Worm (Caenorhabditis elegans) whole organism, L4 larva: ENCODE results near the gene msp-81.

Experiments
- lin-29 ChIP-seq: fragments of 200-800 bp; sonication (Bioruptor generic); IDR thresholded peaks from 2 replicates; pipeline ENCODE4 v1.3.6; 2022; ENCODE audit warnings: missing genetic modification reagents, missing genetic modification characterization, missing compliant biosample characterization
- mep-1 ChIP-seq: fragments of 150-350 bp; sonication (generic microtip); optimal IDR thresholded peaks from 3 replicates; lab custom pipeline; 2014; ENCODE audit warnings: missing biosample characterization, missing genetic modification characterization
- nhr-10 ChIP-seq: fragments of 150-350 bp; optimal IDR thresholded peaks from 2 replicates; lab custom pipeline; 2014; ENCODE audit warnings: missing biosample characterization, missing genetic modification characterization
- unc-62 ChIP-seq, 3 experiments: fragments of 150-350 bp in 1 of 3; sonication (generic microtip); optimal IDR thresholded peaks in 2 of 3; peaks in 1 of 3; 1 replicate in 1 of 3; 2 replicates in 2 of 3; lab custom pipeline; 2014 to 2017; ENCODE audit warnings: missing biosample characterization in 3 of 3, missing genetic modification characterization in 3 of 3, missing genetic modification reagents in 3 of 3, missing genotype in 1 of 3

ce11 chrIV:9815432-9815831 lies 20.8 kb downstream of the msp-81 start, which contains the start of gene egl-20:
- TF ChIP-seq nhr-10 (tag; lab: Kevin White, UChicago) = no peak
- no peak for TF ChIP-seq lin-29 (GFP tag; lab: Robert Waterston, UW)
- TF ChIP-seq mep-1 (tag; lab: Kevin White, UChicago) = no peak
- TF ChIP-seq unc-62 (GFP tag; optimal IDR thresholded peaks at IDR 0.05 in 1 of 2; lab: Kevin White, UChicago) = no peak
- TF ChIP-seq unc-62 (tag; optimal IDR thresholded peaks at IDR 0.05; lab: Kevin White, UChicago) = no peak
